Fruit fly (Drosophila melanogaster) whole organism, embryonic: Measurements from ENCODE around the gene CG46307.

Source experiments
- CG6813 ChIP-seq: fragments of 200-800 bp; sonication (Bioruptor generic); optimal IDR thresholded peaks from 2 replicates; lab custom pipeline; 2017; ENCODE audit warnings: missing biosample characterization, missing genetic modification characterization, mild to moderate bottlenecking, moderate library complexity, missing genetic modification reagents
- pho ChIP-seq: fragments of 200-800 bp; sonication (Bioruptor generic); optimal IDR thresholded peaks from 2 replicates; lab custom pipeline; 2016; ENCODE audit warnings: missing biosample characterization, missing genetic modification characterization
- so ChIP-seq: fragments of 200-800 bp; sonication (Bioruptor generic); IDR thresholded peaks from 3 replicates; pipeline ENCODE4 v1.3.6; 2022; ENCODE audit warnings: missing biosample characterization, missing genetic modification characterization

dm6 chr2L:21067137-21067536 lies 37.2 kb upstream of the CG46307 start:
- no peak for TF ChIP-seq so
- no peak for TF ChIP-seq pho (GFP tag; lab: Kevin White, UChicago)
- TF ChIP-seq CG6813 (GFP tag; lab: Kevin White, UChicago) = no peak
